Fruit fly (Drosophila melanogaster) whole organism, embryonic: Measurements from ENCODE around the gene mtsh.

Experiments used
- CG10321 ChIP-seq: fragments of 200-800 bp; sonication (Bioruptor generic); IDR thresholded peaks from 2 replicates; pipeline ENCODE4 v1.3.6; 2022; ENCODE audit warnings: missing biosample characterization, missing genetic modification characterization
- CG11247 ChIP-seq: fragments of 200-800 bp; sonication (Bioruptor generic); IDR thresholded peaks from 2 replicates; pipeline ENCODE4 v1.3.6; 2022; ENCODE audit warnings: missing biosample characterization, missing genetic modification characterization
- CG12104 ChIP-seq: fragments of 200-800 bp; sonication (Bioruptor generic); optimal IDR thresholded peaks from 3 replicates; lab custom pipeline; 2016; ENCODE audit warnings: missing biosample characterization, missing genetic modification characterization
- CG12659 ChIP-seq: fragments of 200-800 bp; sonication (Bioruptor generic); optimal IDR thresholded peaks from 3 replicates; lab custom pipeline; 2017; ENCODE audit warnings: mild to moderate bottlenecking, missing biosample characterization, missing genetic modification reagents, missing genetic modification characterization
- CG13775 ChIP-seq: fragments of 200-800 bp; sonication (Bioruptor generic); optimal IDR thresholded peaks from 3 replicates; lab custom pipeline; 2017; ENCODE audit warnings: missing biosample characterization, mild to moderate bottlenecking, missing genetic modification characterization
- CG14860 ChIP-seq: fragments of 200-800 bp; sonication (Bioruptor generic); IDR thresholded peaks from 3 replicates; pipeline ENCODE4 v1.3.6; 2022; ENCODE audit warnings: missing biosample characterization, missing genetic modification characterization; ENCODE audit not compliant: partially characterized antibody
- CG15601 ChIP-seq: fragments of 200-800 bp; sonication (Bioruptor generic); optimal IDR thresholded peaks from 3 replicates; lab custom pipeline; 2019; ENCODE audit warnings: missing biosample characterization, mild to moderate bottlenecking, missing genetic modification characterization, moderate library complexity
- CG17568 ChIP-seq: fragments of 200-800 bp; sonication (Bioruptor generic); optimal IDR thresholded peaks from 2 replicates; lab custom pipeline; 2018; ENCODE audit warnings: missing biosample characterization, mild to moderate bottlenecking, missing genetic modification characterization, moderate library complexity
- CG17829 ChIP-seq: fragments of 200-800 bp; optimal IDR thresholded peaks from 2 replicates; lab custom pipeline; 2019; ENCODE audit warnings: missing biosample characterization, mild to moderate bottlenecking, missing genetic modification characterization, moderate library complexity
- CG18011 ChIP-seq: fragments of 200-800 bp; sonication (Bioruptor generic); optimal IDR thresholded peaks from 2 replicates; lab custom pipeline; 2017; ENCODE audit warnings: missing biosample characterization, missing genetic modification characterization, mild to moderate bottlenecking, moderate library complexity, missing genotype
- CG2129 ChIP-seq: fragments of 200-800 bp; sonication (Bioruptor generic); IDR thresholded peaks from 2 replicates; pipeline ENCODE4 v1.3.6; 2022; ENCODE audit warnings: missing biosample characterization, missing genetic modification characterization; ENCODE audit not compliant: partially characterized antibody
- CG2202 ChIP-seq: fragments of 200-800 bp; sonication (Bioruptor generic); optimal IDR thresholded peaks from 2 replicates; lab custom pipeline; 2018; ENCODE audit warnings: missing biosample characterization, mild to moderate bottlenecking, missing genetic modification characterization
- CG3065 ChIP-seq: fragments of 200-800 bp; sonication (Bioruptor generic); optimal IDR thresholded peaks from 2 replicates; lab custom pipeline; 2016; ENCODE audit warnings: missing biosample characterization, missing genetic modification characterization
- CG31365 ChIP-seq: fragments of 200-800 bp; sonication (Bioruptor generic); optimal IDR thresholded peaks from 2 replicates; lab custom pipeline; 2018; ENCODE audit warnings: missing biosample characterization, mild to moderate bottlenecking, missing genetic modification characterization
- CG32772 ChIP-seq: fragments of 200-800 bp; sonication (Bioruptor generic); IDR thresholded peaks from 2 replicates; pipeline ENCODE4 v1.3.6; 2022; ENCODE audit warnings: missing biosample characterization, missing genetic modification characterization
- CG33557 ChIP-seq: fragments of 200-800 bp; sonication (Bioruptor generic); optimal IDR thresholded peaks from 2 replicates; lab custom pipeline; 2019; ENCODE audit warnings: missing biosample characterization, mild to moderate bottlenecking, missing genetic modification characterization, moderate library complexity
- CG4328 ChIP-seq: fragments of 200-800 bp; sonication (Bioruptor generic); optimal IDR thresholded peaks from 3 replicates; lab custom pipeline; 2017; ENCODE audit warnings: missing biosample characterization, missing genetic modification reagents, missing genetic modification characterization
- CG4617 ChIP-seq: fragments of 200-800 bp; sonication (Bioruptor generic); optimal IDR thresholded peaks from 3 replicates; lab custom pipeline; 2016; ENCODE audit warnings: missing biosample characterization, missing genetic modification characterization, borderline replicate concordance
- CG5953 ChIP-seq: fragments of 200-800 bp; sonication (Bioruptor generic); IDR thresholded peaks from 2 replicates; pipeline ENCODE4 v1.3.6; 2022; ENCODE audit warnings: missing biosample characterization, missing genetic modification characterization
- CG6813 ChIP-seq: fragments of 200-800 bp; sonication (Bioruptor generic); optimal IDR thresholded peaks from 2 replicates; lab custom pipeline; 2017; ENCODE audit warnings: missing biosample characterization, missing genetic modification characterization, mild to moderate bottlenecking, moderate library complexity, missing genetic modification reagents
- CG7556 ChIP-seq: fragments of 200-800 bp; sonication (Bioruptor generic); optimal IDR thresholded peaks from 2 replicates; lab custom pipeline; 2017; ENCODE audit warnings: missing biosample characterization, mild to moderate bottlenecking, missing genetic modification characterization
- CTCF ChIP-seq: fragments of 200-800 bp; sonication (Bioruptor generic); optimal IDR thresholded peaks from 2 replicates; lab custom pipeline; 2017; ENCODE audit warnings: missing biosample characterization, mild to moderate bottlenecking, missing genetic modification characterization, moderate library complexity
- MESR4 ChIP-seq: fragments of 200-800 bp; sonication (Bioruptor generic); optimal IDR thresholded peaks from 2 replicates; lab custom pipeline; 2018; ENCODE audit warnings: missing biosample characterization, mild to moderate bottlenecking, missing genetic modification characterization, moderate library complexity
- Neu2 ChIP-seq: fragments of 200-800 bp; sonication (Bioruptor generic); optimal IDR thresholded peaks from 3 replicates; lab custom pipeline; 2016; ENCODE audit warnings: missing biosample characterization, missing genetic modification characterization, borderline replicate concordance
- NfI ChIP-seq: fragments of 200-800 bp; sonication (Bioruptor generic); optimal IDR thresholded peaks from 3 replicates; lab custom pipeline; 2018; ENCODE audit warnings: missing biosample characterization, mild to moderate bottlenecking, missing genetic modification characterization, moderate library complexity
- Ravus ChIP-seq: fragments of 200-800 bp; sonication (Bioruptor generic); IDR thresholded peaks from 2 replicates; pipeline ENCODE4 v1.3.6; 2022; ENCODE audit warnings: missing biosample characterization, missing genetic modification characterization
- Rx ChIP-seq: fragments of 200-800 bp; sonication (Bioruptor generic); IDR thresholded peaks from 2 replicates; pipeline ENCODE4 v1.3.6; 2022; ENCODE audit warnings: missing biosample characterization, missing genetic modification characterization
- Sry-δ ChIP-seq: fragments of 200-800 bp; sonication (Bioruptor generic); optimal IDR thresholded peaks from 2 replicates; lab custom pipeline; 2016; ENCODE audit warnings: missing biosample characterization, missing genetic modification characterization
- Taf1 ChIP-seq: fragments of 200-800 bp; sonication (Bioruptor generic); IDR thresholded peaks from 2 replicates; pipeline ENCODE4 v1.3.6; 2022; ENCODE audit warnings: missing biosample characterization, missing genetic modification characterization
- ap ChIP-seq: fragments of 200-800 bp; sonication (Bioruptor generic); IDR thresholded peaks from 2 replicates; pipeline ENCODE4 v1.3.6; 2022; ENCODE audit warnings: missing biosample characterization, missing genetic modification characterization
- chif ChIP-seq, 2 experiments: fragments of 200-800 bp; sonication (Bioruptor generic); optimal IDR thresholded peaks; 3 replicates each; lab custom pipeline; 2016; ENCODE audit warnings: missing biosample characterization in 2 of 2, missing genetic modification characterization in 2 of 2
- crp ChIP-seq, 2 experiments: fragments of 200-800 bp; sonication (Bioruptor generic); optimal IDR thresholded peaks; 2 replicates in 1 of 2; 3 replicates in 1 of 2; lab custom pipeline; 2017; ENCODE audit warnings: missing biosample characterization in 2 of 2, missing genetic modification characterization in 2 of 2, mild to moderate bottlenecking in 1 of 2, moderate library complexity in 1 of 2
- da ChIP-seq: fragments of 200-800 bp; sonication (Bioruptor generic); optimal IDR thresholded peaks from 2 replicates; lab custom pipeline; 2016; ENCODE audit warnings: missing biosample characterization, missing genetic modification characterization
- dm ChIP-seq: fragments of 200-800 bp; sonication (Bioruptor generic); optimal IDR thresholded peaks from 3 replicates; lab custom pipeline; 2016; ENCODE audit warnings: missing biosample characterization, missing genetic modification characterization
- dpn ChIP-seq, 2 experiments: fragments of 200-800 bp; sonication (Bioruptor generic); optimal IDR thresholded peaks; 3 replicates each; lab custom pipeline; 2016; ENCODE audit warnings: missing biosample characterization in 2 of 2, missing genetic modification characterization in 2 of 2
- eve ChIP-seq, 2 experiments: fragments of >200 bp; optimal IDR thresholded peaks; 2 replicates each; lab custom pipeline; 2017; ENCODE audit warnings: missing biosample characterization in 2 of 2, missing genetic modification characterization in 2 of 2
- jing ChIP-seq: fragments of 200-800 bp; sonication (Bioruptor generic); optimal IDR thresholded peaks from 2 replicates; lab custom pipeline; 2018; ENCODE audit warnings: missing biosample characterization, mild to moderate bottlenecking, missing genetic modification characterization
- kah ChIP-seq: fragments of 200-800 bp; sonication (Bioruptor generic); optimal IDR thresholded peaks from 2 replicates; lab custom pipeline; 2018; ENCODE audit warnings: missing biosample characterization, mild to moderate bottlenecking, missing genetic modification characterization
- maf-S ChIP-seq: fragments of 200-800 bp; sonication (Bioruptor generic); optimal IDR thresholded peaks from 2 replicates; lab custom pipeline; 2016; ENCODE audit warnings: missing biosample characterization, missing genetic modification characterization
- mirr ChIP-seq: fragments of 200-800 bp; sonication (Bioruptor generic); optimal IDR thresholded peaks from 3 replicates; lab custom pipeline; 2018; ENCODE audit warnings: missing biosample characterization, mild to moderate bottlenecking, missing genetic modification characterization
- odd ChIP-seq: fragments of 200-800 bp; sonication (Bioruptor generic); optimal IDR thresholded peaks from 2 replicates; lab custom pipeline; 2017; ENCODE audit warnings: missing biosample characterization, mild to moderate bottlenecking, missing genetic modification characterization
- p53 ChIP-seq: fragments of 200-800 bp; sonication (Bioruptor generic); optimal IDR thresholded peaks from 2 replicates; lab custom pipeline; 2016; ENCODE audit warnings: missing biosample characterization, missing genetic modification characterization
- pros ChIP-seq: fragments of 200-800 bp; sonication (Bioruptor generic); optimal IDR thresholded peaks from 3 replicates; lab custom pipeline; 2019; ENCODE audit warnings: missing biosample characterization, mild to moderate bottlenecking, missing genetic modification characterization, moderate library complexity
- repo ChIP-seq: fragments of 200-800 bp; sonication (Bioruptor generic); optimal IDR thresholded peaks from 2 replicates; lab custom pipeline; 2016; ENCODE audit warnings: missing biosample characterization, missing genetic modification characterization
- sens ChIP-seq: fragments of 200-800 bp; sonication (Bioruptor generic); peaks from one replicate; lab custom pipeline; 2016; ENCODE audit warnings: missing biosample characterization, missing genetic modification characterization
- shn ChIP-seq: fragments of 200-800 bp; sonication (Bioruptor generic); optimal IDR thresholded peaks from 3 replicates; lab custom pipeline; 2016; ENCODE audit warnings: missing biosample characterization, missing genetic modification characterization
- sim ChIP-seq: fragments of 200-800 bp; sonication (Bioruptor generic); IDR thresholded peaks from 2 replicates; pipeline ENCODE4 v1.3.6; 2022; ENCODE audit warnings: missing biosample characterization, missing genetic modification characterization
- tll ChIP-seq, 2 experiments: fragments of 200-800 bp in 1 of 2; fragments of >200 bp in 1 of 2; sonication (Bioruptor generic) in 1 of 2; optimal IDR thresholded peaks; 2 replicates each; lab custom pipeline; 2017 to 2019; ENCODE audit warnings: missing biosample characterization in 2 of 2, missing genetic modification characterization in 2 of 2, mild to moderate bottlenecking in 1 of 2, moderate library complexity in 1 of 2
- twi ChIP-seq: fragments of 200-800 bp; optimal IDR thresholded peaks from 2 replicates; lab custom pipeline; 2019; ENCODE audit warnings: missing biosample characterization, mild to moderate bottlenecking, missing genetic modification characterization, moderate library complexity
- vvl ChIP-seq: fragments of 200-800 bp; sonication (Bioruptor generic); IDR thresholded peaks from 2 replicates; pipeline ENCODE4 v1.3.6; 2022; ENCODE audit warnings: missing biosample characterization, missing genetic modification characterization

mtsh gene

dm6 chr2L:8289352-8290091, 30.2 kb downstream of the mtsh start (continued):
- TF ChIP-seq sim (GFP tag; lab: Robert Waterston, UW) (no peak), CG4617 (GFP tag; lab: Kevin White, UChicago) (no peak), crp (GFP tag; optimal IDR thresholded peaks at IDR 0.05; lab: Kevin White, UChicago) (no peak), da (GFP tag; lab: Kevin White, UChicago) (no peak), CG14860 (GFP tag; lab: Robert Waterston, UW) (no peak), p53 (GFP tag; lab: Kevin White, UChicago) (no peak), CG10321 (GFP tag; lab: Robert Waterston, UW) (no peak), Rx (no peak), CG2202 (tag; lab: Kevin White, UChicago) (peak; percentile 4), CG15601 (peak; percentile 9), maf-S (GFP tag; lab: Kevin White, UChicago) (no peak), kah (GFP tag; lab: Kevin White, UChicago) (no peak), chif (GFP tag; optimal IDR thresholded peaks at IDR 0.05; lab: Kevin White, UChicago) (no peak), CG12659 (GFP tag; lab: Kevin White, UChicago) (no peak), shn (no peak), repo (GFP tag; lab: Kevin White, UChicago) (no peak), tll (GFP tag; optimal IDR thresholded peaks at IDR 0.05; lab: Kevin White, UChicago) (peak in 1 of 2 experiments; percentile 71), NfI (GFP tag; lab: Kevin White, UChicago) (no peak), dm (GFP tag; lab: Kevin White, UChicago) (no peak), ap (GFP tag; lab: Robert Waterston, UW) (no peak), MESR4 (GFP tag; lab: Kevin White, UChicago) (no peak), dpn (GFP tag; optimal IDR thresholded peaks at IDR 0.05; lab: Kevin White, UChicago) (no peak), CTCF (no peak), CG17568 (no peak), CG12104 (GFP tag; lab: Kevin White, UChicago) (no peak), vvl (GFP tag; lab: Robert Waterston, UW) (peak; percentile 46; the same call in 1 of the 2 replicates), CG31365 (tag; lab: Kevin White, UChicago) (no peak)

dm6 chr2L:8288087-8288486, 31.6 kb downstream of the mtsh start:
- TF ChIP-seq eve (GFP tag; optimal IDR thresholded peaks at IDR 0.05; lab: Kevin White, UChicago), result no peak
- no peak for TF ChIP-seq Ravus (GFP tag; lab: Robert Waterston, UW)
- TF ChIP-seq CG17829 (tag; lab: Kevin White, UChicago), result no peak
- TF ChIP-seq sens (GFP tag; lab: Kevin White, UChicago), result no peak
- TF ChIP-seq CG13775 (GFP tag; lab: Kevin White, UChicago), result no peak
- no peak for TF ChIP-seq CG33557 (GFP tag; lab: Kevin White, UChicago)
- no peak for TF ChIP-seq tll (GFP tag; optimal IDR thresholded peaks at IDR 0.05; lab: Kevin White, UChicago)
- no peak for TF ChIP-seq CG5953
- TF ChIP-seq mirr (GFP tag; lab: Kevin White, UChicago), result no peak
- peak; percentile 15 for TF ChIP-seq pros (GFP tag; lab: Kevin White, UChicago)
- no peak for TF ChIP-seq CG2129
- TF ChIP-seq CG3065 (GFP tag; lab: Kevin White, UChicago), result no peak
- TF ChIP-seq odd, result no peak
- no peak for TF ChIP-seq Sry-δ (GFP tag; lab: Kevin White, UChicago)
- TF ChIP-seq CG32772 (GFP tag; lab: Robert Waterston, UW), result no peak
- no peak for TF ChIP-seq CG4328 (GFP tag; lab: Kevin White, UChicago)
- no peak for TF ChIP-seq CG7556 (GFP tag; lab: Kevin White, UChicago)
- no peak for TF ChIP-seq CG18011 (GFP tag; lab: Kevin White, UChicago)
- TF ChIP-seq CG11247 (GFP tag; lab: Robert Waterston, UW), result no peak
- no peak for TF ChIP-seq jing (GFP tag; lab: Kevin White, UChicago)
- no peak for TF ChIP-seq Taf1 (GFP tag; lab: Robert Waterston, UW)
- peak; percentile 71 for TF ChIP-seq twi (tag; lab: Kevin White, UChicago)
- no peak for TF ChIP-seq Neu2 (GFP tag; lab: Kevin White, UChicago)
- TF ChIP-seq CG12659 (GFP tag; lab: Kevin White, UChicago), result no peak
- no peak for TF ChIP-seq CG6813 (GFP tag; lab: Kevin White, UChicago)
